Worm (Caenorhabditis elegans): Measurements from ENCODE around the gene nrx-1.

- TF ChIP-seq nhr-77 (tag; optimal IDR thresholded peaks at IDR 0.05) = no peak
- no peak for TF ChIP-seq mdl-1 (tag; optimal IDR thresholded peaks at IDR 0.05)
- no peak for TF ChIP-seq sox-4 (tag; optimal IDR thresholded peaks at IDR 0.05)
- TF ChIP-seq zag-1 (tag; optimal IDR thresholded peaks at IDR 0.05) = no peak
- TF ChIP-seq aly-2 (tag; optimal IDR thresholded peaks at IDR 0.05) = no peak
- no peak for TF ChIP-seq ceh-82 (tag; optimal IDR thresholded peaks at IDR 0.05)
- TF ChIP-seq ztf-11 (tag; optimal IDR thresholded peaks at IDR 0.05) = no peak
- TF ChIP-seq unc-86 (tag; optimal IDR thresholded peaks at IDR 0.05) = no peak
- TF ChIP-seq lir-3 (tag; optimal IDR thresholded peaks at IDR 0.05; ENCODE audit: poor library complexity) = no peak
- TF ChIP-seq nhr-12 (tag; optimal IDR thresholded peaks at IDR 0.05) = no peak
- TF ChIP-seq lin-15B (tag; optimal IDR thresholded peaks at IDR 0.05) = no peak
- TF ChIP-seq C34B4.2 (tag; optimal IDR thresholded peaks at IDR 0.05) = no peak
These were observed 22.8 kb upstream of the nrx-1 start for ce11 chrV:10802060-10802459.
